Worm (Caenorhabditis elegans) whole organism, L4 larva: ENCODE data around the gene gro-1.

ENCODE experiments used
- D1046.2 ChIP-seq: fragments of 200-800 bp; sonication (Bioruptor generic); IDR thresholded peaks from 2 replicates; pipeline ENCODE4 v1.3.6; 2022; ENCODE audit warnings: missing genetic modification characterization, missing compliant biosample characterization
- F10B5.3 ChIP-seq: sonication (generic microtip); optimal IDR thresholded peaks from 2 replicates; lab custom pipeline; 2016; ENCODE audit warnings: mild to moderate bottlenecking, missing genetic modification characterization, missing compliant biosample characterization
- F44E2.7 ChIP-seq: fragments of 200-800 bp; sonication (Bioruptor generic); IDR thresholded peaks from 2 replicates; pipeline ENCODE4 v2.1.2; 2022; ENCODE audit warnings: missing genetic modification characterization, missing compliant biosample characterization
- R02D3.7 ChIP-seq: fragments of 150-350 bp; sonication (generic microtip); optimal IDR thresholded peaks from 3 replicates; lab custom pipeline; 2014; ENCODE audit warnings: missing biosample characterization, missing genetic modification characterization
- T26A8.4 ChIP-seq: fragments of 200-800 bp; sonication (Bioruptor generic); IDR thresholded peaks from 2 replicates; pipeline ENCODE4 v1.3.6; 2022; ENCODE audit warnings: missing genetic modification characterization, missing compliant biosample characterization
- Y5F2A.4 ChIP-seq: fragments of 200-800 bp; sonication (Bioruptor generic); optimal IDR thresholded peaks from 2 replicates; lab custom pipeline; 2018; ENCODE audit warnings: mild to moderate bottlenecking, missing genetic modification characterization, missing compliant biosample characterization
- aly-2 ChIP-seq: sonication (generic microtip); optimal IDR thresholded peaks from 2 replicates; lab custom pipeline; 2018; ENCODE audit warnings: missing biosample characterization, missing genetic modification characterization
- ama-1 ChIP-seq: fragments of 150-350 bp; optimal IDR thresholded peaks from 2 replicates; lab custom pipeline; 2014; ENCODE audit warnings: inconsistent platforms, mixed read lengths
- arid-1 ChIP-seq: fragments of 200-800 bp; sonication (Bioruptor generic); conservative IDR thresholded peaks from 2 replicates; pipeline ENCODE4 v1.3.6; 2022; ENCODE audit warnings: missing genetic modification reagents, missing genetic modification characterization, missing compliant biosample characterization
- ceh-20 ChIP-seq: fragments of 200-800 bp; sonication (Bioruptor generic); IDR thresholded peaks from 2 replicates; pipeline ENCODE4 v1.3.6; 2022; ENCODE audit warnings: missing genetic modification reagents, missing genetic modification characterization, missing compliant biosample characterization
- ceh-62 ChIP-seq: sonication (generic microtip); optimal IDR thresholded peaks from 2 replicates; lab custom pipeline; 2017; ENCODE audit warnings: missing biosample characterization, missing genetic modification characterization
- ctbp-1 ChIP-seq: fragments of 200-800 bp; sonication (Bioruptor generic); IDR thresholded peaks from 2 replicates; pipeline ENCODE4 v1.3.6; 2022; ENCODE audit warnings: missing genetic modification reagents, missing genetic modification characterization, missing compliant biosample characterization
- daf-12 ChIP-seq: fragments of 150-350 bp; optimal IDR thresholded peaks from 2 replicates; lab custom pipeline; 2014; ENCODE audit warnings: missing biosample characterization, missing genetic modification reagents, missing genetic modification characterization
- daf-19 ChIP-seq: fragments of 200-800 bp; sonication (Bioruptor generic); conservative IDR thresholded peaks from 2 replicates; pipeline ENCODE4 v1.3.6; 2022; ENCODE audit warnings: missing genetic modification characterization, missing compliant biosample characterization
- daf-8 ChIP-seq: fragments of 200-800 bp; sonication (Bioruptor generic); IDR thresholded peaks from 2 replicates; pipeline ENCODE4 v1.3.6; 2022; ENCODE audit warnings: missing genetic modification characterization, missing compliant biosample characterization
- dmd-6 ChIP-seq: fragments of 200-800 bp; sonication (Bioruptor generic); IDR thresholded peaks from 2 replicates; pipeline ENCODE4 v1.3.6; 2022; ENCODE audit warnings: missing genetic modification reagents, missing genetic modification characterization, missing compliant biosample characterization
- dmd-8 ChIP-seq: fragments of 200-800 bp; sonication (Bioruptor generic); IDR thresholded peaks from 2 replicates; pipeline ENCODE4 v1.3.6; 2022; ENCODE audit warnings: missing genetic modification characterization, missing compliant biosample characterization
- dmd-9 ChIP-seq: fragments of 200-800 bp; sonication (Bioruptor generic); IDR thresholded peaks from 2 replicates; pipeline ENCODE4 v1.3.6; 2022; ENCODE audit warnings: missing genetic modification reagents, missing genetic modification characterization, missing compliant biosample characterization
- duxl-1 ChIP-seq: sonication (generic microtip); optimal IDR thresholded peaks from 2 replicates; lab custom pipeline; 2016; ENCODE audit warnings: mild to moderate bottlenecking, missing genetic modification characterization, moderate library complexity, missing compliant biosample characterization; ENCODE audit not compliant: poor library complexity
- fos-1 ChIP-seq: fragments of 150-350 bp; optimal IDR thresholded peaks from 2 replicates; lab custom pipeline; 2014; ENCODE audit warnings: missing biosample characterization, missing genetic modification characterization
- gei-8 ChIP-seq: fragments of 200-800 bp; sonication (Bioruptor generic); optimal IDR thresholded peaks from 2 replicates; lab custom pipeline; 2018; ENCODE audit warnings: mild to moderate bottlenecking, missing genetic modification characterization, missing compliant biosample characterization
- jun-1 ChIP-seq: fragments of 150-350 bp; optimal IDR thresholded peaks from 2 replicates; lab custom pipeline; 2014; ENCODE audit warnings: missing biosample characterization, missing genetic modification reagents, missing genetic modification characterization
- lim-7 ChIP-seq: fragments of 200-800 bp; sonication (Bioruptor generic); IDR thresholded peaks from 2 replicates; pipeline ENCODE4 v1.3.6; 2022; ENCODE audit warnings: missing genetic modification characterization, missing compliant biosample characterization
- lin-1 ChIP-seq: fragments of 200-800 bp; sonication (Bioruptor generic); IDR thresholded peaks from 2 replicates; pipeline ENCODE4 v1.3.6; 2022; ENCODE audit warnings: missing genetic modification reagents, missing genetic modification characterization, missing compliant biosample characterization
- lin-13 ChIP-seq: fragments of 150-350 bp; optimal IDR thresholded peaks from 2 replicates; lab custom pipeline; 2014; ENCODE audit warnings: missing biosample characterization, missing genetic modification reagents, missing genetic modification characterization
- lin-39 ChIP-seq: fragments of 150-350 bp; optimal IDR thresholded peaks from 2 replicates; lab custom pipeline; 2014; ENCODE audit warnings: missing biosample characterization, missing genetic modification reagents, missing genetic modification characterization
- madf-5 ChIP-seq, 2 experiments: fragments of 200-800 bp; sonication (Bioruptor generic); IDR thresholded peaks; 2 replicates each; pipeline ENCODE4 v1.3.6; 2022; ENCODE audit warnings: missing compliant biosample characterization in 2 of 2, missing genetic modification characterization in 2 of 2
- mes-2 ChIP-seq: sonication (generic microtip); optimal IDR thresholded peaks from 2 replicates; lab custom pipeline; 2016; ENCODE audit warnings: missing genotype, mild to moderate bottlenecking, missing genetic modification characterization, missing compliant biosample characterization; ENCODE audit not compliant: poor library complexity, severe bottlenecking
- mxl-2 ChIP-seq: fragments of 200-800 bp; sonication (Bioruptor generic); conservative IDR thresholded peaks from 2 replicates; pipeline ENCODE4 v1.3.6; 2022; ENCODE audit warnings: missing genetic modification reagents, missing genetic modification characterization, missing compliant biosample characterization
- mxl-3 ChIP-seq: fragments of 200-800 bp; sonication (Bioruptor generic); optimal IDR thresholded peaks from 2 replicates; lab custom pipeline; 2018; ENCODE audit warnings: mild to moderate bottlenecking, missing genetic modification characterization, missing compliant biosample characterization
- nhr-10 ChIP-seq: fragments of 150-350 bp; optimal IDR thresholded peaks from 2 replicates; lab custom pipeline; 2014; ENCODE audit warnings: missing biosample characterization, missing genetic modification characterization
- nhr-102 ChIP-seq: sonication (generic microtip); optimal IDR thresholded peaks from 2 replicates; lab custom pipeline; 2016; ENCODE audit warnings: mild to moderate bottlenecking, missing genetic modification characterization, moderate library complexity, missing compliant biosample characterization
- nhr-111 ChIP-seq: fragments of 200-800 bp; sonication (Bioruptor generic); optimal IDR thresholded peaks from 2 replicates; lab custom pipeline; 2018; ENCODE audit warnings: mild to moderate bottlenecking, missing genetic modification characterization, missing compliant biosample characterization
- nhr-237 ChIP-seq: sonication (generic microtip); optimal IDR thresholded peaks from 2 replicates; lab custom pipeline; 2017; ENCODE audit warnings: missing biosample characterization, missing genetic modification characterization
- nhr-25 ChIP-seq: sonication (generic microtip); optimal IDR thresholded peaks from 2 replicates; lab custom pipeline; 2017; ENCODE audit warnings: missing genetic modification characterization, mild to moderate bottlenecking, missing compliant biosample characterization, antibody characterized with exemption, moderate library complexity, borderline replicate concordance; ENCODE audit not compliant: insufficient read depth
- nhr-28 ChIP-seq: fragments of 150-350 bp; optimal IDR thresholded peaks from 2 replicates; lab custom pipeline; 2014; ENCODE audit warnings: missing biosample characterization, missing genetic modification characterization
- nhr-48 ChIP-seq: sonication (generic microtip); optimal IDR thresholded peaks from 2 replicates; lab custom pipeline; 2016; ENCODE audit warnings: mild to moderate bottlenecking, missing genetic modification characterization, missing compliant biosample characterization
- pqm-1 ChIP-seq: sonication (generic microtip); optimal IDR thresholded peaks from 2 replicates; lab custom pipeline; 2017; ENCODE audit warnings: missing biosample characterization, missing genetic modification characterization
- rbr-2 ChIP-seq: sonication (generic microtip); optimal IDR thresholded peaks from 2 replicates; lab custom pipeline; 2016; ENCODE audit warnings: missing genotype, missing genetic modification characterization, missing compliant biosample characterization
- sdz-12 ChIP-seq: fragments of 200-800 bp; sonication (Bioruptor generic); optimal IDR thresholded peaks from 2 replicates; lab custom pipeline; 2018; ENCODE audit warnings: mild to moderate bottlenecking, missing genetic modification characterization, missing compliant biosample characterization
- snpc-1.2 ChIP-seq: fragments of 200-800 bp; sonication (Bioruptor generic); IDR thresholded peaks from 2 replicates; pipeline ENCODE4 v1.3.6; 2022; ENCODE audit warnings: missing genetic modification reagents, missing genetic modification characterization, missing compliant biosample characterization
- snpc-4 ChIP-seq: fragments of 150-350 bp; optimal IDR thresholded peaks from 2 replicates; lab custom pipeline; 2014; ENCODE audit warnings: missing biosample characterization, missing genetic modification characterization
- spr-1 ChIP-seq: sonication (generic microtip); optimal IDR thresholded peaks from 2 replicates; lab custom pipeline; 2016; ENCODE audit warnings: mild to moderate bottlenecking, missing genetic modification characterization, missing compliant biosample characterization
- unc-130 ChIP-seq: sonication (generic microtip); optimal IDR thresholded peaks from 2 replicates; lab custom pipeline; 2016; ENCODE audit warnings: missing genetic modification reagents, missing genetic modification characterization, missing compliant biosample characterization
- unc-62 ChIP-seq, 3 experiments: fragments of 150-350 bp in 1 of 3; sonication (generic microtip); optimal IDR thresholded peaks in 2 of 3; peaks in 1 of 3; 1 replicate in 1 of 3; 2 replicates in 2 of 3; lab custom pipeline; 2014 to 2017; ENCODE audit warnings: missing biosample characterization in 3 of 3, missing genetic modification characterization in 3 of 3, missing genetic modification reagents in 3 of 3, missing genotype in 1 of 3
- vab-7 ChIP-seq: fragments of 200-800 bp; sonication (Bioruptor generic); IDR thresholded peaks from 2 replicates; pipeline ENCODE4 v1.3.6; 2022; ENCODE audit warnings: missing genetic modification reagents, missing genetic modification characterization, missing compliant biosample characterization
- zag-1 ChIP-seq: fragments of 150-350 bp; optimal IDR thresholded peaks from 2 replicates; lab custom pipeline; 2014; ENCODE audit warnings: missing biosample characterization, missing genetic modification characterization
- zfp-2 ChIP-seq: sonication (generic microtip); optimal IDR thresholded peaks from 2 replicates; lab custom pipeline; 2016; ENCODE audit warnings: mild to moderate bottlenecking, missing genetic modification characterization, missing compliant biosample characterization
- zip-11 ChIP-seq: fragments of 200-800 bp; sonication (Bioruptor generic); IDR thresholded peaks from 2 replicates; pipeline ENCODE4 v1.3.6; 2022; ENCODE audit warnings: missing genetic modification characterization, missing compliant biosample characterization
- ztf-7 ChIP-seq: fragments of 150-350 bp; optimal IDR thresholded peaks from 2 replicates; lab custom pipeline; 2014; ENCODE audit warnings: missing biosample characterization, missing genetic modification characterization

The gro-1 gene

DNA sequence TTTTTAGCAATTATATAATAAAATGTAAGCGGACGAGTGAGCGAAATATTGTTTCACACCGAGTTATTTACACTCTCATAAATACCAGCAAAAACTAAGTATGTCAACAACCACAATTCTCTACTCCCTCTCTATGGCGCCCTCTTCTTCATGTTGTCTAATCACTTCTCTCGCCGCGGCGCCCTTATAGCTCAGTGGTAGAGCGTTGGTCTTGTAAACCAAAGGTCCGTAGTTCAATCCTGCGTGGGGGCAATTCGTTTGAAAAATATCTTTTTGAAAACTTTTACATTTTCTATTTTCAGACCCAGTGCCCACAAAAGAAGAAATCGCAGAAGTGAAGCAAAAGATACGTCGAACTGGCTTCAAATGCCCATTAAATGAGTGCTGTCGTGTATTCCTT is 40.8 kb downstream of the gro-1 start (continued):
- TF ChIP-seq snpc-4 (tag; lab: Kevin White, UChicago) (no peak), zip-11 (peak; percentile 85; the same call in 1 of the 2 replicates), dmd-9 (peak; percentile 77), unc-130 (GFP tag; lab: Kevin White, UChicago) (peak; percentile 79), zag-1 (no peak), mxl-3 (GFP tag; lab: Kevin White, UChicago) (peak; percentile 75), spr-1 (tag; lab: Kevin White, UChicago) (peak; percentile 69), daf-19 (peak; percentile 93), zfp-2 (tag; lab: Kevin White, UChicago) (no peak), daf-8 (0 out of 2 replicates have a peak, but pooled peaks have one; percentile 65), ctbp-1 (GFP tag; lab: Robert Waterston, UW) (peak; percentile 95), daf-12 (tag; lab: Kevin White, UChicago) (no peak), fos-1 (tag; lab: Kevin White, UChicago) (no peak), nhr-28 (tag; lab: Kevin White, UChicago) (no peak), rbr-2 (tag; lab: Kevin White, UChicago) (peak; percentile 69), mxl-2 (GFP tag; lab: Robert Waterston, UW) (peak; percentile 86), aly-2 (tag; lab: Kevin White, UChicago) (no peak), F10B5.3 (tag; lab: Kevin White, UChicago) (peak; percentile 59), nhr-237 (tag; lab: Kevin White, UChicago) (no peak), nhr-10 (tag; lab: Kevin White, UChicago) (no peak), mes-2 (tag; lab: Kevin White, UChicago) (peak; percentile 81), jun-1 (no peak), R02D3.7 (tag; lab: Kevin White, UChicago) (no peak), snpc-1.2 (GFP tag; lab: Robert Waterston, UW) (peak; percentile 91), gei-8 (GFP tag; lab: Kevin White, UChicago) (peak; percentile 74), lin-13 (GFP tag; lab: Kevin White, UChicago) (peak; percentile 54), madf-5 (GFP tag; IDR thresholded peaks at IDR 0.05; lab: Robert Waterston, UW) (peak; percentile 88 to 97), ama-1 (no peak), nhr-102 (tag; lab: Kevin White, UChicago) (peak; percentile 56)

DNA sequence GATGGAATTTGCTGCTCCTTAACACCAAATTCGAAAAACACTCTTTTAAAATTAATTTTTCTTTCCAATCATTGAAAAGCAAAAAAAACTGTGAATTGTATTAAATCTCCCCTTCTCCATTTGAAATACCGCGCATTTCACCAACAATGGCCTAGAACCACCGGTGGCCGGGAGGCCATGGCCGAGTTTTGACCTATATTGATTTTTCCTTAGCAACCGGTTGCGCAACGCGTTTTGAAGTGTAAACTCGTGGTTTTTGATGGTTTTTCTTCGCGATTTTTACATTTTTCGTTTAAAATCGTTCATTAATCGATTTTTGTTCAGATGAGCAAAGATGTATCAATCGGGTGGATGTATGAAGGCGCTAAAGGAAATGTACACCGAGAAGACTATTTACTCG is 43.4 kb downstream of the gro-1 start, which contains the start of gene mog-3:
Gene mog-3, plus strand, starts transcription at position 319 of the 400 bp plus-strand sequence.
- TF ChIP-seq arid-1 (GFP tag; lab: Robert Waterston, UW) (no peak), nhr-111 (no peak), zfp-2 (tag; lab: Kevin White, UChicago) (no peak), lin-1 (GFP tag; lab: Robert Waterston, UW) (no peak), daf-12 (tag; lab: Kevin White, UChicago) (no peak), nhr-48 (tag; lab: Kevin White, UChicago) (no peak), ztf-7 (tag; lab: Kevin White, UChicago) (no peak), dmd-9 (0 out of 2 replicates have a peak, but pooled peaks have one; percentile 53), ceh-20 (no peak), vab-7 (GFP tag; lab: Robert Waterston, UW) (no peak), lim-7 (no peak), lin-39 (tag; lab: Kevin White, UChicago) (no peak), duxl-1 (tag; lab: Kevin White, UChicago) (no peak), nhr-25 (tag; lab: Kevin White, UChicago) (no peak), ctbp-1 (GFP tag; lab: Robert Waterston, UW) (no peak), dmd-6 (GFP tag; lab: Robert Waterston, UW) (no peak), F44E2.7 (no peak), T26A8.4 (GFP tag; lab: Robert Waterston, UW) (peak; percentile 23; the same call in 1 of the 2 replicates), jun-1 (no peak), zip-11 (no peak), mes-2 (tag; lab: Kevin White, UChicago) (peak; percentile 98), ceh-62 (tag; lab: Kevin White, UChicago) (no peak), D1046.2 (GFP tag; lab: Robert Waterston, UW) (no peak), unc-62 (GFP tag; optimal IDR thresholded peaks at IDR 0.05 in 1 of 2; lab: Kevin White, UChicago) (no peak), unc-62 (tag; optimal IDR thresholded peaks at IDR 0.05; lab: Kevin White, UChicago) (no peak), dmd-8 (GFP tag; lab: Robert Waterston, UW) (no peak), Y5F2A.4 (no peak), pqm-1 (tag; lab: Kevin White, UChicago) (no peak), sdz-12 (GFP tag; lab: Kevin White, UChicago) (no peak)
